Fruit fly (Drosophila melanogaster) whole organism, embryonic: Measurements from ENCODE around the gene CG18132.

Source experiments
- CG14710 ChIP-seq: fragments of 200-800 bp; sonication (Bioruptor generic); optimal IDR thresholded peaks from 3 replicates; lab custom pipeline; 2019; ENCODE audit warnings: missing biosample characterization, mild to moderate bottlenecking, missing genetic modification characterization, moderate library complexity
- CG1529 ChIP-seq: fragments of 200-800 bp; sonication (Bioruptor generic); optimal IDR thresholded peaks from 3 replicates; lab custom pipeline; 2018; ENCODE audit warnings: missing biosample characterization, missing genetic modification characterization
- CG17568 ChIP-seq: fragments of 200-800 bp; sonication (Bioruptor generic); optimal IDR thresholded peaks from 2 replicates; lab custom pipeline; 2018; ENCODE audit warnings: missing biosample characterization, mild to moderate bottlenecking, missing genetic modification characterization, moderate library complexity
- CG30403 ChIP-seq: fragments of 200-800 bp; sonication (Bioruptor generic); optimal IDR thresholded peaks from 3 replicates; lab custom pipeline; 2016; ENCODE audit warnings: missing biosample characterization, missing genetic modification characterization
- CG3726 ChIP-seq: fragments of 200-800 bp; sonication (Bioruptor generic); IDR thresholded peaks from 3 replicates; pipeline ENCODE4, ENCODE4 v1.3.6; 2022; ENCODE audit warnings: missing biosample characterization, missing genetic modification characterization
- CG6175 ChIP-seq: fragments of 200-800 bp; sonication (Bioruptor generic); IDR thresholded peaks from 3 replicates; pipeline ENCODE4 v1.3.6; 2022; ENCODE audit warnings: missing biosample characterization, missing genetic modification characterization
- CG6854 ChIP-seq: fragments of 200-800 bp; sonication (Bioruptor generic); optimal IDR thresholded peaks from 3 replicates; lab custom pipeline; 2017; ENCODE audit warnings: missing biosample characterization, mild to moderate bottlenecking, missing genetic modification characterization
- CG8281 ChIP-seq: fragments of 200-800 bp; sonication (Bioruptor generic); optimal IDR thresholded peaks from 2 replicates; lab custom pipeline; 2018; ENCODE audit warnings: missing biosample characterization, mild to moderate bottlenecking, missing genetic modification characterization, moderate library complexity
- CG9215 ChIP-seq: fragments of 200-800 bp; sonication (Bioruptor generic); IDR thresholded peaks from 2 replicates; pipeline ENCODE4 v1.3.6; 2022; ENCODE audit warnings: missing biosample characterization, missing genetic modification characterization
- CG9437 ChIP-seq: fragments of 200-800 bp; sonication (Bioruptor generic); optimal IDR thresholded peaks from 2 replicates; lab custom pipeline; 2018; ENCODE audit warnings: missing biosample characterization, mild to moderate bottlenecking, missing genetic modification characterization
- CG9797 ChIP-seq: fragments of 200-800 bp; sonication (Bioruptor generic); optimal IDR thresholded peaks from 3 replicates; lab custom pipeline; 2018; ENCODE audit warnings: missing biosample characterization, mild to moderate bottlenecking, missing genetic modification characterization
- Dfd ChIP-seq, 2 experiments: fragments of >200 bp; optimal IDR thresholded peaks; 2 replicates each; lab custom pipeline; 2017; ENCODE audit warnings: missing biosample characterization in 2 of 2, missing genetic modification characterization in 2 of 2
- Elba2 ChIP-seq: fragments of 200-800 bp; sonication (Bioruptor generic); optimal IDR thresholded peaks from 3 replicates; lab custom pipeline; 2016; ENCODE audit warnings: missing biosample characterization, missing genetic modification characterization
- Med ChIP-seq: fragments of 200-800 bp; sonication (Bioruptor generic); peaks from one replicate; lab custom pipeline; 2016; ENCODE audit warnings: missing biosample characterization, missing genetic modification characterization, mild to moderate bottlenecking, inconsistent platforms, moderate library complexity
- Nf-YC ChIP-seq: fragments of 200-800 bp; optimal IDR thresholded peaks from 3 replicates; lab custom pipeline; 2019; ENCODE audit warnings: missing biosample characterization, mild to moderate bottlenecking, missing genetic modification characterization, moderate library complexity
- NfI ChIP-seq: fragments of 200-800 bp; sonication (Bioruptor generic); optimal IDR thresholded peaks from 3 replicates; lab custom pipeline; 2018; ENCODE audit warnings: missing biosample characterization, mild to moderate bottlenecking, missing genetic modification characterization, moderate library complexity
- Ptx1 ChIP-seq: fragments of 200-800 bp; sonication (Bioruptor generic); IDR thresholded peaks from 2 replicates; pipeline ENCODE4 v1.3.6; 2022; ENCODE audit warnings: missing biosample characterization, missing genetic modification characterization
- Rx ChIP-seq: fragments of 200-800 bp; sonication (Bioruptor generic); IDR thresholded peaks from 2 replicates; pipeline ENCODE4 v1.3.6; 2022; ENCODE audit warnings: missing biosample characterization, missing genetic modification characterization
- Sry-β ChIP-seq: fragments of 200-800 bp; sonication (Bioruptor generic); optimal IDR thresholded peaks from 2 replicates; lab custom pipeline; 2018; ENCODE audit warnings: missing biosample characterization, mild to moderate bottlenecking, missing genetic modification characterization, moderate library complexity
- Vsx1 ChIP-seq: fragments of 200-800 bp; sonication (Bioruptor generic); optimal IDR thresholded peaks from 2 replicates; lab custom pipeline; 2017; ENCODE audit warnings: missing biosample characterization, mild to moderate bottlenecking, missing genetic modification characterization, missing genetic modification reagents
- Xbp1 ChIP-seq: fragments of 200-800 bp; sonication (Bioruptor generic); optimal IDR thresholded peaks from 3 replicates; lab custom pipeline; 2016; ENCODE audit warnings: missing biosample characterization, mild to moderate bottlenecking, missing genetic modification characterization
- cato ChIP-seq: fragments of 200-800 bp; sonication (Bioruptor generic); optimal IDR thresholded peaks from 2 replicates; lab custom pipeline; 2016; ENCODE audit warnings: missing biosample characterization, missing genetic modification characterization, borderline replicate concordance
- caup ChIP-seq: fragments of 200-800 bp; sonication (Bioruptor generic); optimal IDR thresholded peaks from 3 replicates; lab custom pipeline; 2017; ENCODE audit warnings: missing biosample characterization, mild to moderate bottlenecking, missing genetic modification characterization, moderate library complexity; ENCODE audit not compliant: severe bottlenecking
- dan ChIP-seq: fragments of 200-800 bp; sonication (Bioruptor generic); IDR thresholded peaks from 2 replicates; pipeline ENCODE4 v1.3.6; 2022; ENCODE audit warnings: missing biosample characterization, missing genetic modification characterization
- dm ChIP-seq: fragments of 200-800 bp; sonication (Bioruptor generic); optimal IDR thresholded peaks from 3 replicates; lab custom pipeline; 2016; ENCODE audit warnings: missing biosample characterization, missing genetic modification characterization
- dysf ChIP-seq: fragments of 200-800 bp; sonication (Bioruptor generic); IDR thresholded peaks from 3 replicates; pipeline ENCODE4 v1.3.6; 2022; ENCODE audit warnings: missing biosample characterization, missing genetic modification characterization
- fd96Cb ChIP-seq: fragments of 200-800 bp; sonication (Bioruptor generic); optimal IDR thresholded peaks from 2 replicates; lab custom pipeline; 2018; ENCODE audit warnings: missing biosample characterization, mild to moderate bottlenecking, missing genetic modification characterization, moderate library complexity
- gcm2 ChIP-seq: fragments of 200-800 bp; sonication (Bioruptor generic); optimal IDR thresholded peaks from 2 replicates; lab custom pipeline; 2016; ENCODE audit warnings: missing biosample characterization, missing genetic modification characterization
- gem ChIP-seq: fragments of 200-800 bp; sonication (Bioruptor generic); optimal IDR thresholded peaks from 2 replicates; lab custom pipeline; 2019; ENCODE audit warnings: missing biosample characterization, mild to moderate bottlenecking, missing genetic modification characterization, moderate library complexity
- grau ChIP-seq: fragments of 200-800 bp; optimal IDR thresholded peaks from 3 replicates; lab custom pipeline; 2019; ENCODE audit warnings: missing biosample characterization, mild to moderate bottlenecking, missing genetic modification characterization, moderate library complexity
- gsb-n ChIP-seq: fragments of 200-800 bp; sonication (Bioruptor generic); optimal IDR thresholded peaks from 3 replicates; lab custom pipeline; 2018; ENCODE audit warnings: missing biosample characterization, mild to moderate bottlenecking, missing genetic modification characterization
- hbn ChIP-seq: fragments of 200-800 bp; sonication (Bioruptor generic); IDR thresholded peaks from 2 replicates; pipeline ENCODE4 v1.3.6; 2022; ENCODE audit warnings: missing biosample characterization, missing genetic modification characterization; ENCODE audit not compliant: partially characterized antibody
- nmo ChIP-seq: fragments of 200-800 bp; sonication (Bioruptor generic); optimal IDR thresholded peaks from 2 replicates; lab custom pipeline; 2018; ENCODE audit warnings: missing biosample characterization, mild to moderate bottlenecking, missing genetic modification characterization, moderate library complexity
- onecut ChIP-seq: fragments of 200-800 bp; sonication (Bioruptor generic); IDR thresholded peaks from 2 replicates; pipeline ENCODE4 v1.3.6; 2022; ENCODE audit warnings: missing biosample characterization, missing genetic modification characterization
- org-1 ChIP-seq: fragments of 200-800 bp; sonication (Bioruptor generic); optimal IDR thresholded peaks from 2 replicates; lab custom pipeline; 2017; ENCODE audit warnings: missing biosample characterization, missing genetic modification characterization
- pb ChIP-seq: fragments of 200-800 bp; sonication (Bioruptor generic); optimal IDR thresholded peaks from 3 replicates; lab custom pipeline; 2016; ENCODE audit warnings: missing biosample characterization, missing genetic modification characterization
- pnt ChIP-seq: fragments of 200-800 bp; sonication (Bioruptor generic); optimal IDR thresholded peaks from 3 replicates; lab custom pipeline; 2016; ENCODE audit warnings: missing biosample characterization, missing genetic modification characterization
- repo ChIP-seq: fragments of 200-800 bp; sonication (Bioruptor generic); optimal IDR thresholded peaks from 2 replicates; lab custom pipeline; 2016; ENCODE audit warnings: missing biosample characterization, missing genetic modification characterization
- sd ChIP-seq: fragments of 200-800 bp; sonication (Bioruptor generic); optimal IDR thresholded peaks from 3 replicates; lab custom pipeline; 2018; ENCODE audit warnings: missing biosample characterization, mild to moderate bottlenecking, missing genetic modification characterization, moderate library complexity
- usp ChIP-seq: fragments of >200 bp; optimal IDR thresholded peaks from 2 replicates; lab custom pipeline; 2017; ENCODE audit warnings: missing biosample characterization, missing genetic modification characterization
- zfh1 ChIP-seq: fragments of 200-800 bp; sonication (Bioruptor generic); IDR thresholded peaks from 3 replicates; pipeline ENCODE4 v1.3.6; 2022; ENCODE audit warnings: missing biosample characterization, missing genetic modification characterization

Gene CG18132

DNA sequence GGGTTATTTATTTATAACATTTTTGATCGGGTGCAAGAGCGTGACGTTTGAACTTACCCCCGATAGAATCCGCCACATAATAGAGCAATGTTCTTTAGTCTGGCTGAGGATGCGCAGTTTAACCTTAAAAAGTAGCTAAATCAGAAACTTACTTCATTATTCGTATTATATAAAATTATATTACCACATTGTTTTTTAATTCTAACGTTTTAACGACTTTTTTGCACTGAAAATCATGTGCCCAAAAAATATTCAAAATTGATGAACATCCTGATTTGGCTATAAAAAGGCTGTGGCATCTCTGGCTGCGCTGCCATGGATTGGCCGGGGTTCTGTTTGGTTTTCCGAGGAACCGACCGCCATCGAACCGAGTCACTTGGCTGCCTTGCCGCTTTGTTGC is 47.3 kb downstream of the CG18132 start (continued):
- TF ChIP-seq Med (GFP tag; lab: Kevin White, UChicago) (peak; percentile 28), zfh1 (GFP tag; lab: Robert Waterston, UW) (no peak), Sry-β (GFP tag; lab: Kevin White, UChicago) (peak; percentile 90), CG6854 (GFP tag; lab: Kevin White, UChicago) (no peak), CG17568 (GFP tag; lab: Kevin White, UChicago) (no peak), cato (no peak), Dfd (GFP tag; optimal IDR thresholded peaks at IDR 0.05; lab: Kevin White, UChicago) (no peak), CG9797 (GFP tag; lab: Kevin White, UChicago) (no peak), dm (GFP tag; lab: Kevin White, UChicago) (no peak), caup (GFP tag; lab: Kevin White, UChicago) (no peak), CG3726 (no peak), CG1529 (GFP tag; lab: Kevin White, UChicago) (no peak), sd (tag; lab: Kevin White, UChicago) (no peak), CG30403 (GFP tag; lab: Kevin White, UChicago) (peak; percentile 20), grau (peak; percentile 20), Nf-YC (tag; lab: Kevin White, UChicago) (no peak), CG9437 (GFP tag; lab: Kevin White, UChicago) (no peak), CG8281 (tag; lab: Kevin White, UChicago) (no peak), gcm2 (GFP tag; lab: Kevin White, UChicago) (no peak), onecut (GFP tag; lab: Robert Waterston, UW) (0 out of 2 replicates have a peak, but pooled peaks have one; percentile 5), org-1 (GFP tag; lab: Kevin White, UChicago) (peak; percentile 6), dysf (GFP tag; lab: Robert Waterston, UW) (0 out of 3 replicates have a peak, but pooled peaks have one; percentile 23), CG9215 (no peak), dan (GFP tag; lab: Robert Waterston, UW) (no peak), fd96Cb (tag; lab: Kevin White, UChicago) (no peak), CG14710 (tag; lab: Kevin White, UChicago) (peak; percentile 33), usp (GFP tag; lab: Kevin White, UChicago) (no peak), Elba2 (GFP tag; lab: Kevin White, UChicago) (no peak), pb (no peak), hbn (no peak), Vsx1 (GFP tag; lab: Kevin White, UChicago) (peak; percentile 16), gem (tag; lab: Kevin White, UChicago) (peak; percentile 60), CG6175 (no peak), repo (GFP tag; lab: Kevin White, UChicago) (no peak), pnt (GFP tag; lab: Kevin White, UChicago) (no peak), gsb-n (peak; percentile 2), NfI (no peak), Ptx1 (0 out of 2 replicates have a peak, but pooled peaks have one; percentile 16), nmo (peak; percentile 20), Xbp1 (GFP tag; lab: Kevin White, UChicago) (peak; percentile 1), Rx (GFP tag; lab: Robert Waterston, UW) (no peak)
